Fruit fly (Drosophila melanogaster): ENCODE measurements around the gene CG6788.

DNA sequence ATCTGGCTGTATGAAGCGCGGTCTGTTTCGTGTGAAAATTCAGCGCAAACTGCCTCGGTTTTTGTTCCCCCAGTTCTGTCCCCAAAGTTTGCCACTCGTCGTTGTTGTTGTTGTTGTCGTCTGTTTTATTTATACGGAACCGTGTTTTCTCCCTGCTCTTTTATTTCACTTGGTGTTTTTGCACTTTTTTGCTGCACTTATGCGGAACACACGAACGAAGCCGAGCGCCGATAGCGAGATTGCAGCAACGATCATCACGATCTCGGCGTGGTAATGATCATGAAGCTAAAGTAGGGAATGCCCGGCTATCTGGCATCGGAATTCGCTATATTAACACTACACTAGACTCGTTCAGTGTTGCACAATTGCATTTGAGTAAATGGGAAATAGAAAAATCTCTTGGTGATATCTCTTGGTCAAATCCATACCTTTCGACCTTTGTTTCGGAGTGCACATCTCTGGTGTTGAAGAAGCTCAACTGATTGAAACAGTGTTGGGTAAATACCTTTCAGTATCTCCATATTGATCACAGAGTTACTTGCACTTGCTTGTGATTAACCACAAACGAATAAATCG is 12.9 kb upstream of the CG6788 start:
- TF ChIP-seq CG11617 (GFP tag; optimal IDR thresholded peaks at IDR 0.05), result no peak
- no peak for TF ChIP-seq cic (GFP tag; optimal IDR thresholded peaks at IDR 0.05)
- no peak for TF ChIP-seq ovo (GFP tag; optimal IDR thresholded peaks at IDR 0.05)
- TF ChIP-seq toe (GFP tag; optimal IDR thresholded peaks at IDR 0.05), result no peak
- no peak for TF ChIP-seq CG5204 (GFP tag; optimal IDR thresholded peaks at IDR 0.05)

All from whole organism, adult.